Worm (Caenorhabditis elegans): Measurements from ENCODE around the gene C09B8.3.

C09B8.3 gene

DNA sequence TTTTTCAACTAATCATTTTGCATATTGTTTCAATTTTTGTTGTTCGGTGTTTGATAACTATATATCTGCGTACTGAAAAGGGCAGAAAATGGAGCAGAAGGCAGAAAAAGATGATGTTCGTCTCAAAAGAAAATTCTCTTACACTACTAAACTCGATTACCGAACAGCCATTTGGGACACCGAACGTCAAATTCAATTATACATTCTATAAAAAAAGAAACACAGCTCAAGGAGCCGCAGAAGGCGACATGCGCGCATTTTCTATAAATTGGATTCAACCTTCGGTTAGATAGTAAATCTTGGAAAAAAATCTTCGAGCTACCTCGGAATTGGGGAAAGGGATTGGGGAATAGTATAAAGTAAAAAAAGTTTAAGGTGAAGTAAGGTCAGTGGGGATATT, 27.2 kb downstream of the C09B8.3 start:
- TF ChIP-seq ceh-13 (GFP tag; optimal IDR thresholded peaks at IDR 0.05) (no peak), sea-1 (GFP tag; conservative IDR thresholded peaks at IDR 0.05) (no peak), flt-1 (GFP tag; IDR thresholded peaks at IDR 0.05) (no peak), B0310.2 (tag; optimal IDR thresholded peaks at IDR 0.05) (no peak), hmbx-1 (tag; optimal IDR thresholded peaks at IDR 0.05) (no peak), hnd-1 (tag; optimal IDR thresholded peaks at IDR 0.05) (no peak)

DNA sequence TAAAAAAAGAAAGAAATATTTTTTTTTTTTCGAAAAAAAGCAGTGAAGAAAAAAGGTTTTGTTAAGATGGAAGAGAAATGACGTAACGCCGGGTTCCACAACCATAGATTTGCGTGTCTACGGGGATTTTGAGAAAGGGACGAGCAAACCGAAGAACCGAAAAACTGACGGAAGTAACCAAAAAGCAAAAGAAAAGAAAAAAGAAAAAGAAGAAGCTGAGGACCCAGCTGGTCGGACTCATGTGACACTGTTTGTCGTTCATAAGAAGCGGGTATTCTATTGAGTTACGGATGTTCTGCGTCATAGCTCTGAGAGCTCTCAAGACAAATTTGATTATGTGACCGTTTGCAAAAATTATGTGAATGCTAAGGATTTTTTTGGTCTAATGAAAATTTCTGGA, 27.7 kb downstream of the C09B8.3 start:
- TF ChIP-seq scrt-1 (GFP tag; IDR thresholded peaks at IDR 0.05) (no peak), hnd-1 (tag; optimal IDR thresholded peaks at IDR 0.05) (no peak), flt-1 (GFP tag; IDR thresholded peaks at IDR 0.05) (no peak), ets-7 (tag; optimal IDR thresholded peaks at IDR 0.05) (no peak), hmg-4 (GFP tag; optimal IDR thresholded peaks at IDR 0.05) (no peak), tbx-37 (GFP tag; conservative IDR thresholded peaks at IDR 0.05) (no peak), tbx-11 (GFP tag; IDR thresholded peaks at IDR 0.05) (no peak), sea-1 (GFP tag; conservative IDR thresholded peaks at IDR 0.05) (no peak), B0310.2 (tag; optimal IDR thresholded peaks at IDR 0.05) (no peak), ceh-13 (GFP tag; optimal IDR thresholded peaks at IDR 0.05) (no peak), aly-1 (tag; optimal IDR thresholded peaks at IDR 0.05) (no peak), ama-1 (optimal IDR thresholded peaks at IDR 0.05) (no peak), F13C5.2 (tag; optimal IDR thresholded peaks at IDR 0.05) (no peak), tra-4 (tag; optimal IDR thresholded peaks at IDR 0.05) (no peak), pes-1 (GFP tag; IDR thresholded peaks at IDR 0.05) (no peak), hmbx-1 (tag; optimal IDR thresholded peaks at IDR 0.05) (no peak), ceh-36 (tag; optimal IDR thresholded peaks at IDR 0.05) (no peak)

- TF ChIP-seq pes-1 (GFP tag; IDR thresholded peaks at IDR 0.05): no peak
- no peak for TF ChIP-seq ama-1 (optimal IDR thresholded peaks at IDR 0.05)
- no peak for TF ChIP-seq hmg-4 (GFP tag; optimal IDR thresholded peaks at IDR 0.05)
- no peak for TF ChIP-seq flt-1 (GFP tag; IDR thresholded peaks at IDR 0.05)
- TF ChIP-seq tra-4 (tag; optimal IDR thresholded peaks at IDR 0.05): no peak
- TF ChIP-seq ceh-13 (GFP tag; optimal IDR thresholded peaks at IDR 0.05): no peak
- TF ChIP-seq ets-7 (tag; optimal IDR thresholded peaks at IDR 0.05): no peak
- TF ChIP-seq tbx-37 (GFP tag; conservative IDR thresholded peaks at IDR 0.05): no peak
- no peak for TF ChIP-seq sea-1 (GFP tag; conservative IDR thresholded peaks at IDR 0.05)
Measured at ce11 chrX:5981698-5982097, 28.8 kb downstream of the C09B8.3 start.

DNA sequence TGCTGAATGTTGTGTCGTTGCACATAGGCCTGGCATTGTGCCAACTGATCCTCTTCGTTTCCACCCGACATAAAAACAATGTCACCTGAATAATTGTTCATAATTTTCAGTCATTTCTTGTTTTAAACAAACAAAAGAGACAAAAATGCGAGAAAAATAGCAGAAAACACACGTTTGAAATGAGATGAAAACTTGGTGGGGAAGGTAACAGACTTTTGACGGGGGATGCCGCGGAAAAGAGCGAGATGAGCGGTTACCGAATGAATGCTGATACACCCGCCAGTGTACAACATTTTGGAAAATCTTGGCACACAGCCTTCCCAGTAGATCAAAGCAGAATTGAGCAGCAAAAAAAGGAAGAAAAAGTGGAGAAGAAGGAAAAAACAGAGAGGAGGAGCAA, 32.7 kb downstream of the C09B8.3 start, which contains the start of gene kin-2:
kin-2 (minus strand) TSS at position 101 of the 400 bp plus-strand sequence.
- TF ChIP-seq pes-1 (GFP tag; IDR thresholded peaks at IDR 0.05): no peak
- TF ChIP-seq aly-1 (tag; optimal IDR thresholded peaks at IDR 0.05): no peak
- TF ChIP-seq ceh-13 (GFP tag; optimal IDR thresholded peaks at IDR 0.05): no peak
- TF ChIP-seq ama-1 (optimal IDR thresholded peaks at IDR 0.05): no peak
- no peak for TF ChIP-seq tbx-11 (GFP tag; IDR thresholded peaks at IDR 0.05)
- TF ChIP-seq ets-7 (tag; optimal IDR thresholded peaks at IDR 0.05): no peak
- TF ChIP-seq B0310.2 (tag; optimal IDR thresholded peaks at IDR 0.05): no peak
- no peak for TF ChIP-seq ceh-36 (tag; optimal IDR thresholded peaks at IDR 0.05)
- TF ChIP-seq F13C5.2 (tag; optimal IDR thresholded peaks at IDR 0.05): no peak

DNA sequence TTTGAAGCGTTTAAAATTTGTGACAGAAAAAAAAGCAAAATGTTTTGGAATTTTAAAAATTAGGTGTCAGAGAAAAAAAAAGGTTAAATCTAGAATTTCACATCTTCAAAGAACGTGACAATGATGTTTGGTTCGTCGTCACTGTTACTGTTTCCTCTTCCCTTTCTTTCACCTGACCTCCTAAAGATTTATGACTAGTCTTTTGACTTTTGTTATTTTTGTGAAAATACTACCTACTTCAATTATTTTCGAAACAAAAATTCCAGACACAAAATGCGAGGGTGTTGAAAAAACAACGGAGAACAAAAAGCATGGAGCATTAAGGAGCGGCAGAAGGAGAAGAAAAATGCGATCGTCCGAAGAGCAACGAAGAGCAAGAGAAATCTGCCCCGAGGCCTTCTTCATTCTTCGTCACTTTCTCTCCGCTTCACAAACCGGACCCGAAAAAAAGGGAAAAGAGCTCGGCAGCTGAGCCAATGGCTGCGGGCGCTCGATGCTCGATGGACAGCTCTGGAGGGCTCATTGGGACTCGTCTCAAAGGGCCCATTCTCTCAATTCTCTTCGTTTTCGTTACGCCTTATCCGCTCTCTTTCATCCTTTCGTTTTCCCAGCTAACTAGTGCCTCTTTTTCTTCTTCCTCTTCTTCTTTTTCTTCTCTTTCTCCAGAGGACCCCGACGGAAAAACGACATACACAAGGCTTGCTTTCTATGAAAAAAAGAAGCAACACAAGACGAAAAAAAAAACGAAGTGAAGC, 34.1 kb downstream of the C09B8.3 start:
- TF ChIP-seq ceh-13 (GFP tag; optimal IDR thresholded peaks at IDR 0.05): no peak
- TF ChIP-seq pes-1 (GFP tag; IDR thresholded peaks at IDR 0.05): no peak
- no peak for TF ChIP-seq B0310.2 (tag; optimal IDR thresholded peaks at IDR 0.05)
- TF ChIP-seq flt-1 (GFP tag; IDR thresholded peaks at IDR 0.05): no peak
- peak; percentile 11 for TF ChIP-seq hmg-4 (GFP tag; optimal IDR thresholded peaks at IDR 0.05)

- TF ChIP-seq ceh-36 (tag; optimal IDR thresholded peaks at IDR 0.05): no peak
- TF ChIP-seq sea-1 (GFP tag; conservative IDR thresholded peaks at IDR 0.05): no peak
- TF ChIP-seq aly-1 (tag; optimal IDR thresholded peaks at IDR 0.05): no peak
- no peak for TF ChIP-seq hnd-1 (tag; optimal IDR thresholded peaks at IDR 0.05)
- no peak for TF ChIP-seq tbx-11 (GFP tag; IDR thresholded peaks at IDR 0.05)
- TF ChIP-seq hmbx-1 (tag; optimal IDR thresholded peaks at IDR 0.05): no peak
- no peak for TF ChIP-seq ceh-13 (GFP tag; optimal IDR thresholded peaks at IDR 0.05)
Measured at ce11 chrX:5975726-5976125, 34.7 kb downstream of the C09B8.3 start.

DNA sequence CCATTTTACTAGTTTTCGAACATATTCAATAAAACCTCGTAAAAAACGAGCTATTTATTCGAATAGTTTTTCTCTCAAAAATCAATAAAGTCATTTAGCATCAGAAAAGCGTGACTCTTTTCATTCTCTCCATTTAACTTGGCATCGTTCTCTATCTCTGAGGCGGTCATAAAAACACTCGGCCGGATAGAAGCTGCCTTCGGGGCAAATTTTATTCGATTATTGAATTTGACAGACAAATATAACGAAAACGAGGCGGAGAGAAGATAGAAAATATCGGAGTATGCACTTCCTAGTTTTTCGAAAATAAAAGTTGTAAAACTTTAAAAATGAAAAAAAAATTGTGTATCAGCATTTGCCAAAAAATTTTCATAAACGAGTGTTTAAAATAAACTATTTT, 35.2 kb downstream of the C09B8.3 start:
- TF ChIP-seq ets-7 (tag; optimal IDR thresholded peaks at IDR 0.05) (no peak), hnd-1 (tag; optimal IDR thresholded peaks at IDR 0.05) (no peak), sea-1 (GFP tag; conservative IDR thresholded peaks at IDR 0.05) (no peak), tbx-11 (GFP tag; IDR thresholded peaks at IDR 0.05) (no peak), ama-1 (optimal IDR thresholded peaks at IDR 0.05) (no peak), tra-4 (tag; optimal IDR thresholded peaks at IDR 0.05) (no peak), B0310.2 (tag; optimal IDR thresholded peaks at IDR 0.05) (no peak), ceh-13 (GFP tag; optimal IDR thresholded peaks at IDR 0.05) (no peak), flt-1 (GFP tag; IDR thresholded peaks at IDR 0.05) (no peak), scrt-1 (GFP tag; IDR thresholded peaks at IDR 0.05) (no peak), F13C5.2 (tag; optimal IDR thresholded peaks at IDR 0.05) (no peak), hmbx-1 (tag; optimal IDR thresholded peaks at IDR 0.05) (no peak), tbx-37 (GFP tag; conservative IDR thresholded peaks at IDR 0.05) (no peak)

DNA sequence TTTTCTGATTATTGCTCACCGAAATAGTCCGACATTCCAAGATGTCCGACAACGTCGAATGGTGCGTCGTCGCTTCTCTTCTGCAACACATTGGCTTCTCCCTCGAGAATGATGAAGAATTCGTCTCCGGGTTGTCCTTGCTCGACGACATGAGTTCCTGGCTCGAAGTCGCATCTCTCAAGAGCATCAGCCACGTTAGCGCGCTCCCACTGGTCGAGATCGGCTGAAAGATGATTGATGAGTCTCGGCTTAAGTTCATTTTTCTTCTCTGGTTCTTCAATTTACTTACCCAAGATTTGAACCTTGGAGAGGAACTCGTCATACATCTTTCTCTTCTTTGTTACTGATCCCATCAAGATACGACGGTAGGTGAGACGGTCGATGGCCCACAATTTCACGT, 38.3 kb downstream of the C09B8.3 start:
- TF ChIP-seq ama-1 (optimal IDR thresholded peaks at IDR 0.05): no peak
- no peak for TF ChIP-seq tbx-37 (GFP tag; conservative IDR thresholded peaks at IDR 0.05)
- no peak for TF ChIP-seq F13C5.2 (tag; optimal IDR thresholded peaks at IDR 0.05)
- no peak for TF ChIP-seq flt-1 (GFP tag; IDR thresholded peaks at IDR 0.05)
- TF ChIP-seq ceh-13 (GFP tag; optimal IDR thresholded peaks at IDR 0.05): no peak
- TF ChIP-seq sea-1 (GFP tag; conservative IDR thresholded peaks at IDR 0.05): no peak
- TF ChIP-seq tra-4 (tag; optimal IDR thresholded peaks at IDR 0.05): no peak
- no peak for TF ChIP-seq B0310.2 (tag; optimal IDR thresholded peaks at IDR 0.05)
- TF ChIP-seq hmg-4 (GFP tag; optimal IDR thresholded peaks at IDR 0.05): no peak
- no peak for TF ChIP-seq ceh-36 (tag; optimal IDR thresholded peaks at IDR 0.05)
- no peak for TF ChIP-seq scrt-1 (GFP tag; IDR thresholded peaks at IDR 0.05)
